Worm (Caenorhabditis elegans): Measurements from ENCODE around the gene F55A4.7.

- TF ChIP-seq ztf-29 (GFP tag; IDR thresholded peaks at IDR 0.05) (peak; percentile 26; the same call in 1 of the 2 replicates), flt-1 (GFP tag; IDR thresholded peaks at IDR 0.05) (peak; percentile 60; the same call in 1 of the 2 replicates)
These were observed 45.4 kb downstream of the F55A4.7 start for ce11 chrX:992650-993403.
